Worm (Caenorhabditis elegans): ENCODE measurements around the gene ubc-26.

The ubc-26 gene

DNA sequence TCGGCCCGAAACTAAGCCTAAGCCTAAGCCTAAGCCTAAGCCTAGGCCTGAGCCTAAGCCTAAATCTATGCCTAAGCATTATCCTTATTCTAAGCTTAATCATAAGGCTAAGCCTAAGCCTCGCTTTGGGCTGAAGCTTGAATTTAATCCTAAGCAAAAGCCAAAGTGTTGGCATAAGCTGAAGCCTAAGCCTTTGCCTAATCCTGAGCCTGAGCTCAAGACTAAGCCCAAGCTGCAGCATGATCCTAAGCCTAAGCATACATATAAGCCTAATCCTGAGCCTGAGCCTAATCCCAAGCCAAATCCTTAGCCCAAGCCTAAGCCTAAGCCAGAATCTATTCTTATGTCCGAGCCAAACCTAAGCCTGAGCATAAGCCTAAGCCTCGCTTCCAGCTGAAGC is 53.6 kb downstream of the ubc-26 start:
- no peak for TF ChIP-seq elt-1 (tag; optimal IDR thresholded peaks at IDR 0.05)
- no peak for TF ChIP-seq ZK546.5 (tag; optimal IDR thresholded peaks at IDR 0.05)

DNA sequence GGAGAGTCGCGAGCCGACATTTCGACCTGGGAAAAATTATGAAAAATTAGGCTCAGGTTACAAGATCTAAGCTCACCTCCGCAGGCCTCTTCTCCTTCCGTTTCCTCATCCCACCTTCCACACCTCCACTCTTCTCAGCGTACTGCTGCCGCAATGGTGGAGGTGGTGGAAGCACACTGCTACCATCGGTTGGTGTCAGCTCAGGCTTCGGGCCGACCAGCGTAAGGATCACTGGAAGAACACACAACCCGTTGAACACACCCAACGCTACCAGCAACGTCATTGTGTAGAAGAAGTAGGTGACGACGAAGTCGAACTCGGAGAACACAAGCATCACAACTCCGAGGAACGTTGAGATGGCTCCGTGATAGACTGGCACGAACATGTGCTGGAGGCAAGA is 54.5 kb downstream of the ubc-26 start:
- TF ChIP-seq gmeb-1 (tag; optimal IDR thresholded peaks at IDR 0.05) (no peak), peb-1 (tag; optimal IDR thresholded peaks at IDR 0.05) (no peak), nhr-12 (tag; optimal IDR thresholded peaks at IDR 0.05) (no peak), blmp-1 (tag; optimal IDR thresholded peaks at IDR 0.05; ENCODE audit: insufficient read depth) (no peak), crh-2 (tag; optimal IDR thresholded peaks at IDR 0.05) (no peak), mbf-1 (tag; optimal IDR thresholded peaks at IDR 0.05) (no peak), nhr-77 (tag; optimal IDR thresholded peaks at IDR 0.05) (no peak), lin-39 (tag; optimal IDR thresholded peaks at IDR 0.05) (no peak), ztf-4 (tag; optimal IDR thresholded peaks at IDR 0.05) (no peak), aly-2 (tag; optimal IDR thresholded peaks at IDR 0.05) (no peak), ZK546.5 (tag; optimal IDR thresholded peaks at IDR 0.05) (no peak), nhr-129 (tag; optimal IDR thresholded peaks at IDR 0.05) (no peak), unc-55 (GFP tag; optimal IDR thresholded peaks at IDR 0.05) (no peak), nhr-6 (tag; optimal IDR thresholded peaks at IDR 0.05) (no peak), Y55F3AM.14 (GFP tag; optimal IDR thresholded peaks at IDR 0.05) (no peak), snpc-4 (tag; optimal IDR thresholded peaks at IDR 0.05) (no peak)

All from whole organism, L2 larva.